Worm (Caenorhabditis elegans) whole organism, young adult: ENCODE measurements around the gene srh-212.

ENCODE experiments used
- ZK185.1 ChIP-seq: sonication (generic microtip); optimal IDR thresholded peaks from 2 replicates; lab custom pipeline; 2016; ENCODE audit warnings: mild to moderate bottlenecking, missing genetic modification characterization, missing compliant biosample characterization; ENCODE audit not compliant: poor library complexity, severe bottlenecking
- dpff-1 ChIP-seq: sonication (generic microtip); optimal IDR thresholded peaks from 2 replicates; lab custom pipeline; 2017; ENCODE audit warnings: mild to moderate bottlenecking, missing genetic modification characterization, missing compliant biosample characterization
- efl-1 ChIP-seq: fragments of 150-350 bp; optimal IDR thresholded peaks from 2 replicates; lab custom pipeline; 2014; ENCODE audit warnings: missing biosample characterization, missing genetic modification reagents, missing genetic modification characterization
- egrh-3 ChIP-seq: fragments of 200-800 bp; sonication (Bioruptor generic); IDR thresholded peaks from 2 replicates; pipeline ENCODE4 v1.3.6; 2022; ENCODE audit warnings: missing genetic modification reagents, missing genetic modification characterization, missing compliant biosample characterization
- lsl-1 ChIP-seq: fragments of 200-800 bp; sonication (Bioruptor generic); optimal IDR thresholded peaks from 2 replicates; lab custom pipeline; 2018; ENCODE audit warnings: mild to moderate bottlenecking, missing genetic modification characterization, moderate library complexity, missing compliant biosample characterization
- mxl-1 ChIP-seq: sonication (generic microtip); optimal IDR thresholded peaks from 2 replicates; lab custom pipeline; 2016; ENCODE audit warnings: missing genetic modification characterization, missing compliant biosample characterization

ce11 chrV:3634293-3635016 is 37.5 kb upstream of the srh-212 start:
- TF ChIP-seq dpff-1 (tag; lab: Kevin White, UChicago) = no peak
- no peak for TF ChIP-seq lsl-1 (GFP tag; lab: Kevin White, UChicago)
- no peak for TF ChIP-seq egrh-3
- no peak for TF ChIP-seq mxl-1 (tag; lab: Kevin White, UChicago)
- no peak for TF ChIP-seq efl-1
- TF ChIP-seq ZK185.1 (tag; lab: Kevin White, UChicago) = no peak
